Fruit fly (Drosophila melanogaster) whole organism, embryonic: ENCODE data around the gene CG32281.

Experiments
- Ada2b ChIP-seq: fragments of 200-800 bp; sonication (Bioruptor generic); IDR thresholded peaks from 2 replicates; pipeline ENCODE4 v1.3.6; 2022; ENCODE audit warnings: missing biosample characterization, missing genetic modification characterization
- Asciz ChIP-seq: fragments of 200-800 bp; sonication (Bioruptor generic); optimal IDR thresholded peaks from 2 replicates; lab custom pipeline; 2017; ENCODE audit warnings: missing biosample characterization, mild to moderate bottlenecking, missing genetic modification characterization, missing genetic modification reagents
- Blimp-1 ChIP-seq: fragments of 200-800 bp; sonication (Bioruptor generic); optimal IDR thresholded peaks from 3 replicates; lab custom pipeline; 2018; ENCODE audit warnings: missing biosample characterization, missing genetic modification characterization, mild to moderate bottlenecking, moderate library complexity, missing genetic modification reagents
- CG10979 ChIP-seq: fragments of 200-800 bp; sonication (Bioruptor generic); optimal IDR thresholded peaks from 2 replicates; lab custom pipeline; 2018; ENCODE audit warnings: missing biosample characterization, mild to moderate bottlenecking, missing genetic modification characterization, moderate library complexity
- CG11696 ChIP-seq: fragments of 200-800 bp; sonication (Bioruptor generic); IDR thresholded peaks from 2 replicates; pipeline ENCODE4 v1.3.6; 2022; ENCODE audit warnings: missing biosample characterization, missing genetic modification characterization
- CG12155 ChIP-seq: fragments of 200-800 bp; sonication (Bioruptor generic); optimal IDR thresholded peaks from 3 replicates; lab custom pipeline; 2016; ENCODE audit warnings: missing biosample characterization, missing genetic modification characterization
- CG12236 ChIP-seq: fragments of 200-800 bp; sonication (Bioruptor generic); optimal IDR thresholded peaks from 2 replicates; lab custom pipeline; 2016; ENCODE audit warnings: missing biosample characterization, missing genetic modification characterization
- CG13287 ChIP-seq: fragments of 200-800 bp; sonication (Bioruptor generic); IDR thresholded peaks from 2 replicates; pipeline ENCODE4 v1.3.6; 2022; ENCODE audit warnings: missing biosample characterization, missing genetic modification characterization; ENCODE audit not compliant: partially characterized antibody
- CG14014 ChIP-seq: fragments of 200-800 bp; sonication (Bioruptor generic); IDR thresholded peaks from 2 replicates; pipeline ENCODE4 v1.3.6; 2022; ENCODE audit warnings: missing biosample characterization, missing genetic modification characterization
- CG17328 ChIP-seq: fragments of 200-800 bp; sonication (Bioruptor generic); IDR thresholded peaks from 2 replicates; pipeline ENCODE4 v1.3.6; 2022; ENCODE audit warnings: missing biosample characterization, missing genetic modification characterization
- CG17612 ChIP-seq: fragments of 200-800 bp; sonication (Bioruptor generic); IDR thresholded peaks from 2 replicates; pipeline ENCODE4 v1.3.6; 2022; ENCODE audit warnings: missing biosample characterization, missing genetic modification characterization
- CG18262 ChIP-seq: fragments of 200-800 bp; optimal IDR thresholded peaks from 3 replicates; lab custom pipeline; 2019; ENCODE audit warnings: missing biosample characterization, mild to moderate bottlenecking, missing genetic modification characterization, moderate library complexity
- CG30403 ChIP-seq: fragments of 200-800 bp; sonication (Bioruptor generic); optimal IDR thresholded peaks from 3 replicates; lab custom pipeline; 2016; ENCODE audit warnings: missing biosample characterization, missing genetic modification characterization
- CG30431 ChIP-seq: fragments of 200-800 bp; sonication (Bioruptor generic); optimal IDR thresholded peaks from 2 replicates; lab custom pipeline; 2017; ENCODE audit warnings: missing biosample characterization, missing genetic modification characterization
- CG3163 ChIP-seq: fragments of 200-800 bp; sonication (Bioruptor generic); optimal IDR thresholded peaks from 3 replicates; lab custom pipeline; 2016; ENCODE audit warnings: missing biosample characterization, missing genetic modification characterization
- CG32767 ChIP-seq: fragments of 200-800 bp; sonication (Bioruptor generic); IDR thresholded peaks from 2 replicates; pipeline ENCODE4 v1.3.6; 2022; ENCODE audit warnings: missing biosample characterization, missing genetic modification characterization
- CG3847 ChIP-seq: fragments of 200-800 bp; sonication (Bioruptor generic); IDR thresholded peaks from 2 replicates; pipeline ENCODE4 v1.3.6; 2022; ENCODE audit warnings: missing biosample characterization, missing genetic modification characterization
- CG43689 ChIP-seq: fragments of 200-800 bp; sonication (Bioruptor generic); IDR thresholded peaks from 2 replicates; pipeline ENCODE4 v1.3.6; 2022; ENCODE audit warnings: missing biosample characterization, missing genetic modification characterization
- CG6272 ChIP-seq: fragments of 200-800 bp; sonication (Bioruptor generic); IDR thresholded peaks from 2 replicates; pipeline ENCODE4 v1.3.6; 2022; ENCODE audit warnings: missing biosample characterization, missing genetic modification characterization
- CG6689 ChIP-seq: fragments of 200-800 bp; sonication (Bioruptor generic); IDR thresholded peaks from 2 replicates; pipeline ENCODE4 v1.3.6; 2022; ENCODE audit warnings: missing biosample characterization, missing genetic modification characterization
- CTCF ChIP-seq: fragments of 200-800 bp; sonication (Bioruptor generic); optimal IDR thresholded peaks from 2 replicates; lab custom pipeline; 2017; ENCODE audit warnings: missing biosample characterization, mild to moderate bottlenecking, missing genetic modification characterization, moderate library complexity
- Camta ChIP-seq: fragments of 200-800 bp; sonication (Bioruptor generic); optimal IDR thresholded peaks from 2 replicates; lab custom pipeline; 2016; ENCODE audit warnings: missing biosample characterization, missing genetic modification characterization
- Dref ChIP-seq: fragments of 200-800 bp; sonication (Bioruptor generic); IDR thresholded peaks from 2 replicates; pipeline ENCODE4 v1.3.6; 2022; ENCODE audit warnings: missing biosample characterization, missing genetic modification characterization
- Elba2 ChIP-seq: fragments of 200-800 bp; sonication (Bioruptor generic); optimal IDR thresholded peaks from 3 replicates; lab custom pipeline; 2016; ENCODE audit warnings: missing biosample characterization, missing genetic modification characterization
- HHEX ChIP-seq: fragments of 200-800 bp; sonication (Bioruptor generic); optimal IDR thresholded peaks from 3 replicates; lab custom pipeline; 2017; ENCODE audit warnings: missing biosample characterization, mild to moderate bottlenecking, missing genetic modification characterization, missing genetic modification reagents
- Hand ChIP-seq: fragments of 200-800 bp; sonication (Bioruptor generic); optimal IDR thresholded peaks from 2 replicates; lab custom pipeline; 2017; ENCODE audit warnings: mild to moderate bottlenecking, missing biosample characterization, missing genetic modification reagents, missing genetic modification characterization
- HmgD ChIP-seq: fragments of 200-800 bp; sonication (Bioruptor generic); optimal IDR thresholded peaks from 3 replicates; lab custom pipeline; 2016; ENCODE audit warnings: missing biosample characterization, missing genetic modification characterization
- HmgZ ChIP-seq: fragments of 200-800 bp; sonication (Bioruptor generic); optimal IDR thresholded peaks from 2 replicates; lab custom pipeline; 2018; ENCODE audit warnings: missing biosample characterization, mild to moderate bottlenecking, missing genetic modification characterization
- Hmr ChIP-seq: fragments of 200-800 bp; sonication (Bioruptor generic); optimal IDR thresholded peaks from 3 replicates; lab custom pipeline; 2017; ENCODE audit warnings: mild to moderate bottlenecking, missing biosample characterization, missing genetic modification reagents, missing genetic modification characterization
- Max ChIP-seq: fragments of 200-800 bp; sonication (Bioruptor generic); optimal IDR thresholded peaks from 2 replicates; lab custom pipeline; 2016; ENCODE audit warnings: missing biosample characterization, mild to moderate bottlenecking, missing genetic modification characterization
- Mes4 ChIP-seq: fragments of 200-800 bp; sonication (Bioruptor generic); optimal IDR thresholded peaks from 2 replicates; lab custom pipeline; 2016; ENCODE audit warnings: missing biosample characterization, missing genetic modification characterization
- NFAT ChIP-seq: fragments of 200-800 bp; sonication (Bioruptor generic); IDR thresholded peaks from 2 replicates; pipeline ENCODE4 v1.3.6; 2022; ENCODE audit warnings: missing biosample characterization, missing genetic modification characterization
- PHDP ChIP-seq: fragments of 200-800 bp; sonication (Bioruptor generic); optimal IDR thresholded peaks from 3 replicates; lab custom pipeline; 2018; ENCODE audit warnings: missing biosample characterization, mild to moderate bottlenecking, missing genetic modification characterization, moderate library complexity
- Rfx ChIP-seq: fragments of 200-800 bp; sonication (Bioruptor generic); IDR thresholded peaks from 2 replicates; pipeline ENCODE4 v1.3.6; 2022; ENCODE audit warnings: missing biosample characterization, missing genetic modification characterization
- Sin3A ChIP-seq: fragments of >200 bp; optimal IDR thresholded peaks from 2 replicates; lab custom pipeline; 2018
- Sox100B ChIP-seq: fragments of 200-800 bp; sonication (Bioruptor generic); optimal IDR thresholded peaks from 3 replicates; lab custom pipeline; 2018; ENCODE audit warnings: missing biosample characterization, mild to moderate bottlenecking, missing genetic modification characterization
- Sry-β ChIP-seq: fragments of 200-800 bp; sonication (Bioruptor generic); optimal IDR thresholded peaks from 2 replicates; lab custom pipeline; 2018; ENCODE audit warnings: missing biosample characterization, mild to moderate bottlenecking, missing genetic modification characterization, moderate library complexity
- Stat92E ChIP-seq, 3 experiments: fragments of >200 bp in 2 of 3; fragments of 200-800 bp in 1 of 3; sonication (Bioruptor generic) in 1 of 3; optimal IDR thresholded peaks; 2 replicates each; lab custom pipeline; 2017 to 2019; ENCODE audit warnings: missing biosample characterization in 3 of 3, missing genetic modification characterization in 3 of 3, mild to moderate bottlenecking in 1 of 3, moderate library complexity in 1 of 3
- Xbp1 ChIP-seq: fragments of 200-800 bp; sonication (Bioruptor generic); optimal IDR thresholded peaks from 3 replicates; lab custom pipeline; 2016; ENCODE audit warnings: missing biosample characterization, mild to moderate bottlenecking, missing genetic modification characterization
- chm ChIP-seq: fragments of 200-800 bp; sonication (Bioruptor generic); IDR thresholded peaks from 2 replicates; pipeline ENCODE4 v1.3.6; 2022; ENCODE audit warnings: missing biosample characterization, missing genetic modification characterization
- croc ChIP-seq: fragments of 200-800 bp; sonication (Bioruptor generic); conservative IDR thresholded peaks from 3 replicates; pipeline ENCODE4 v1.3.6; 2022; ENCODE audit warnings: missing biosample characterization, missing genetic modification characterization
- crol ChIP-seq: fragments of 200-800 bp; sonication (Bioruptor generic); IDR thresholded peaks from 2 replicates; pipeline ENCODE4 v1.3.6; 2022; ENCODE audit warnings: missing biosample characterization, missing genetic modification characterization
- eve ChIP-seq, 2 experiments: fragments of >200 bp; optimal IDR thresholded peaks; 2 replicates each; lab custom pipeline; 2017; ENCODE audit warnings: missing biosample characterization in 2 of 2, missing genetic modification characterization in 2 of 2
- eyg ChIP-seq: fragments of 200-800 bp; sonication (Bioruptor generic); optimal IDR thresholded peaks from 3 replicates; lab custom pipeline; 2016; ENCODE audit warnings: missing biosample characterization, missing genetic modification characterization
- fd64A ChIP-seq: fragments of 200-800 bp; sonication (Bioruptor generic); optimal IDR thresholded peaks from 3 replicates; lab custom pipeline; 2018; ENCODE audit warnings: missing biosample characterization, mild to moderate bottlenecking, missing genetic modification characterization
- gce ChIP-seq: fragments of 200-800 bp; sonication (Bioruptor generic); IDR thresholded peaks from 3 replicates; pipeline ENCODE4 v1.3.6; 2022; ENCODE audit warnings: missing biosample characterization, missing genetic modification characterization
- grn ChIP-seq: fragments of 200-800 bp; sonication (Bioruptor generic); optimal IDR thresholded peaks from 3 replicates; lab custom pipeline; 2017; ENCODE audit warnings: missing biosample characterization, missing genetic modification characterization
- hb ChIP-seq: fragments of 200-800 bp; sonication (Bioruptor generic); IDR thresholded peaks from 3 replicates; pipeline ENCODE4 v1.3.6; 2022; ENCODE audit warnings: missing biosample characterization, missing genetic modification characterization; ENCODE audit not compliant: partially characterized antibody
- pros ChIP-seq: fragments of 200-800 bp; sonication (Bioruptor generic); optimal IDR thresholded peaks from 3 replicates; lab custom pipeline; 2019; ENCODE audit warnings: missing biosample characterization, mild to moderate bottlenecking, missing genetic modification characterization, moderate library complexity
- sim ChIP-seq: fragments of 200-800 bp; sonication (Bioruptor generic); IDR thresholded peaks from 2 replicates; pipeline ENCODE4 v1.3.6; 2022; ENCODE audit warnings: missing biosample characterization, missing genetic modification characterization
- sqz ChIP-seq: fragments of 200-800 bp; sonication (Bioruptor generic); optimal IDR thresholded peaks from 3 replicates; lab custom pipeline; 2018; ENCODE audit warnings: missing biosample characterization, mild to moderate bottlenecking, missing genetic modification characterization
- toy ChIP-seq: fragments of 200-800 bp; sonication (Bioruptor generic); IDR thresholded peaks from 2 replicates; pipeline ENCODE4 v1.3.6; 2022; ENCODE audit warnings: missing biosample characterization, missing genetic modification characterization

Gene CG32281

dm6 chr3L:3192912-3193311 lies 23.7 kb downstream of the CG32281 start, which contains the start of gene Hsp83 (continued):
- peak; percentile 79 for TF ChIP-seq Blimp-1 (GFP tag; lab: Kevin White, UChicago)
- TF ChIP-seq Sox100B (GFP tag; lab: Kevin White, UChicago): peak; percentile 94
- peak; percentile 46 for TF ChIP-seq croc (GFP tag; lab: Robert Waterston, UW)
- peak; percentile 73 for TF ChIP-seq Sry-β (GFP tag; lab: Kevin White, UChicago)
- TF ChIP-seq sim (GFP tag; lab: Robert Waterston, UW): peak; percentile 92
- TF ChIP-seq toy (GFP tag; lab: Robert Waterston, UW): peak; percentile 78; the same call in 1 of the 2 replicates
- TF ChIP-seq HmgZ (tag; lab: Kevin White, UChicago): peak; percentile 97
- peak; percentile 83 for TF ChIP-seq CG18262 (tag; lab: Kevin White, UChicago)
- peak; percentile 99 for TF ChIP-seq Hand (GFP tag; lab: Kevin White, UChicago)
- peak; percentile 56 for TF ChIP-seq CG6272 (GFP tag; lab: Robert Waterston, UW)
- no peak for TF ChIP-seq eve (GFP tag; optimal IDR thresholded peaks at IDR 0.05; lab: Kevin White, UChicago)
- TF ChIP-seq fd64A (GFP tag; lab: Kevin White, UChicago): peak; percentile 99
- TF ChIP-seq CG30431: peak; percentile 89
- TF ChIP-seq crol (GFP tag; lab: Robert Waterston, UW): peak; percentile 54; the same call in 1 of the 2 replicates
- TF ChIP-seq hb (GFP tag; lab: Robert Waterston, UW): no peak
- peak; percentile 82 for TF ChIP-seq CG30403 (GFP tag; lab: Kevin White, UChicago)
- peak; percentile 97 for TF ChIP-seq Asciz (GFP tag; lab: Kevin White, UChicago)
- peak; percentile 80 for TF ChIP-seq CG43689
- TF ChIP-seq CG3847 (GFP tag; lab: Robert Waterston, UW): peak; percentile 88
- peak; percentile 97 for TF ChIP-seq Mes4 (GFP tag; lab: Kevin White, UChicago)
- TF ChIP-seq CG6689 (GFP tag; lab: Robert Waterston, UW): peak; percentile 81
- TF ChIP-seq Stat92E (GFP tag; optimal IDR thresholded peaks at IDR 0.05; lab: Kevin White, UChicago): peak in 1 of 3 experiments; percentile 84
- TF ChIP-seq Sin3A (lab: Kevin White, UChicago): no peak
- peak; percentile 89 for TF ChIP-seq CG10979 (tag; lab: Kevin White, UChicago)
- no peak for TF ChIP-seq CG13287 (GFP tag; lab: Robert Waterston, UW)
- TF ChIP-seq grn (GFP tag; lab: Kevin White, UChicago): peak; percentile 81
- peak; percentile 97 for TF ChIP-seq Rfx (GFP tag; lab: Robert Waterston, UW)
- peak; percentile 90 for TF ChIP-seq CG14014 (GFP tag; lab: Robert Waterston, UW)
- TF ChIP-seq CG12155 (GFP tag; lab: Kevin White, UChicago): peak; percentile 74
- TF ChIP-seq Dref (GFP tag; lab: Robert Waterston, UW): no peak; the same call in 1 of the 2 replicates
- peak; percentile 92 for TF ChIP-seq Camta (GFP tag; lab: Kevin White, UChicago)
- TF ChIP-seq Max: peak; percentile 87
- TF ChIP-seq chm (GFP tag; lab: Robert Waterston, UW): peak; percentile 99
- peak; percentile 98 for TF ChIP-seq PHDP
- peak; percentile 86 for TF ChIP-seq CG32767
- TF ChIP-seq Xbp1 (GFP tag; lab: Kevin White, UChicago): peak; percentile 87
- peak; percentile 98 for TF ChIP-seq gce
- TF ChIP-seq CG11696 (GFP tag; lab: Robert Waterston, UW): peak; percentile 79
- TF ChIP-seq Elba2 (GFP tag; lab: Kevin White, UChicago): peak; percentile 68
- peak; percentile 98 for TF ChIP-seq sqz (GFP tag; lab: Kevin White, UChicago)
- peak; percentile 82 for TF ChIP-seq pros (GFP tag; lab: Kevin White, UChicago)
- peak; percentile 96 for TF ChIP-seq CG17328 (GFP tag; lab: Robert Waterston, UW)
- peak; percentile 87 for TF ChIP-seq CG3163 (GFP tag; lab: Kevin White, UChicago)
- TF ChIP-seq CTCF (GFP tag; lab: Kevin White, UChicago): peak; percentile 80
- peak; percentile 68; the same call in 1 of the 2 replicates for TF ChIP-seq Ada2b (GFP tag; lab: Robert Waterston, UW)
- TF ChIP-seq HmgD: peak; percentile 70
- peak; percentile 96 for TF ChIP-seq NFAT (GFP tag; lab: Robert Waterston, UW)
- TF ChIP-seq eyg (GFP tag; lab: Kevin White, UChicago): peak; percentile 97
- TF ChIP-seq CG12236: peak; percentile 88
- TF ChIP-seq Hmr: peak; percentile 99
- TF ChIP-seq CG17612 (GFP tag; lab: Robert Waterston, UW): peak; percentile 85
- peak; percentile 99 for TF ChIP-seq HHEX
